Worm (Caenorhabditis elegans) whole organism, L4/young adult: ENCODE measurements around the gene D2045.5.

Experiments
- W03F9.2 ChIP-seq: fragments of 150-350 bp; optimal IDR thresholded peaks from 2 replicates; lab custom pipeline; 2014; ENCODE audit warnings: missing biosample characterization, missing genetic modification characterization
- dao-5 ChIP-seq: sonication (generic microtip); optimal IDR thresholded peaks from 2 replicates; lab custom pipeline; 2016; ENCODE audit warnings: missing genotype, missing genetic modification characterization, moderate library complexity, missing compliant biosample characterization
- him-1 ChIP-seq: sonication (generic microtip); optimal IDR thresholded peaks from 2 replicates; lab custom pipeline; 2016; ENCODE audit warnings: missing genotype, missing genetic modification reagents, missing genetic modification characterization, missing compliant biosample characterization

The D2045.5 gene

ce11 chrIII:10469574-10470055, at the start of gene D2045.5:
D2045.5 (minus strand) TSS chrIII:10469624.
- no peak for TF ChIP-seq him-1 (tag; lab: Kevin White, UChicago)
- TF ChIP-seq dao-5 (tag; lab: Kevin White, UChicago) = no peak
- TF ChIP-seq W03F9.2 = peak; percentile 2

ce11 chrIII:10518884-10519283, 49.5 kb upstream of the D2045.5 start:
- TF ChIP-seq dao-5 (tag; lab: Kevin White, UChicago) = no peak
- no peak for TF ChIP-seq W03F9.2
- no peak for TF ChIP-seq him-1 (tag; lab: Kevin White, UChicago)

- no peak for TF ChIP-seq him-1 (tag; lab: Kevin White, UChicago)
- TF ChIP-seq W03F9.2 = no peak
- TF ChIP-seq dao-5 (tag; lab: Kevin White, UChicago) = no peak
Measured at ce11 chrIII:10515751-10516150, 46.3 kb upstream of the D2045.5 start.

ce11 chrIII:10512570-10512969, 43.1 kb upstream of the D2045.5 start:
- TF ChIP-seq him-1 (tag; lab: Kevin White, UChicago) = no peak
- no peak for TF ChIP-seq W03F9.2
- no peak for TF ChIP-seq dao-5 (tag; lab: Kevin White, UChicago)

- TF ChIP-seq him-1 (tag; lab: Kevin White, UChicago) (no peak), W03F9.2 (peak; percentile 84)
Measured at ce11 chrIII:10506699-10507248, 37.4 kb upstream of the D2045.5 start, which contains the start of the genes sip-1 and sly-1. sip-1 (minus strand) TSS chrIII:10506801. sly-1 (plus strand) TSS chrIII:10507058.

- TF ChIP-seq W03F9.2 (no peak), him-1 (tag; lab: Kevin White, UChicago) (no peak), dao-5 (tag; lab: Kevin White, UChicago) (peak; percentile 18)
Measured at ce11 chrIII:10505943-10506698, 36.7 kb upstream of the D2045.5 start.

- no peak for TF ChIP-seq dao-5 (tag; lab: Kevin White, UChicago)
- TF ChIP-seq W03F9.2 = peak; percentile 95
Measured at ce11 chrIII:10505182-10505581, 35.8 kb upstream of the D2045.5 start, which contains the start of the genes taf-11.3 and urm-1. taf-11.3 (minus strand) TSS chrIII:10505250. urm-1 (plus strand) TSS chrIII:10505480.

ce11 chrIII:10503753-10504152, 34.3 kb upstream of the D2045.5 start, which contains the start of gene rab-33:
rab-33 (minus strand) TSS chrIII:10503853.
- no peak for TF ChIP-seq dao-5 (tag; lab: Kevin White, UChicago)
- no peak for TF ChIP-seq him-1 (tag; lab: Kevin White, UChicago)
- TF ChIP-seq W03F9.2 = no peak

- TF ChIP-seq dao-5 (tag; lab: Kevin White, UChicago) (no peak), W03F9.2 (no peak), him-1 (tag; lab: Kevin White, UChicago) (no peak)
Measured at ce11 chrIII:10488052-10488451, 18.6 kb upstream of the D2045.5 start, which contains the start of gene ptr-25. ptr-25 (plus strand) TSS chrIII:10488124.

ce11 chrIII:10486455-10486854, 17.0 kb upstream of the D2045.5 start:
- no peak for TF ChIP-seq him-1 (tag; lab: Kevin White, UChicago)
- no peak for TF ChIP-seq W03F9.2
- no peak for TF ChIP-seq dao-5 (tag; lab: Kevin White, UChicago)

ce11 chrIII:10481988-10482387, 12.6 kb upstream of the D2045.5 start, which contains the start of gene D2045.8:
D2045.8 (plus strand) TSS chrIII:10482288.
- no peak for TF ChIP-seq W03F9.2
- no peak for TF ChIP-seq him-1 (tag; lab: Kevin White, UChicago)
- no peak for TF ChIP-seq dao-5 (tag; lab: Kevin White, UChicago)

ce11 chrIII:10481497-10481896, 12.1 kb upstream of the D2045.5 start:
- no peak for TF ChIP-seq W03F9.2
- TF ChIP-seq dao-5 (tag; lab: Kevin White, UChicago) = no peak
- TF ChIP-seq him-1 (tag; lab: Kevin White, UChicago) = no peak

- TF ChIP-seq him-1 (tag; lab: Kevin White, UChicago) = no peak
- no peak for TF ChIP-seq W03F9.2
- no peak for TF ChIP-seq dao-5 (tag; lab: Kevin White, UChicago)
Measured at ce11 chrIII:10479180-10479579, 9.8 kb upstream of the D2045.5 start, which contains the start of gene D2045.7. D2045.7 (plus strand) TSS chrIII:10479480.

ce11 chrIII:10474945-10475344, 5.5 kb upstream of the D2045.5 start, which contains the start of gene D2045.9:
D2045.9 (plus strand) TSS chrIII:10475245.
- TF ChIP-seq W03F9.2 (no peak), him-1 (tag; lab: Kevin White, UChicago) (no peak), dao-5 (tag; lab: Kevin White, UChicago) (no peak)
